Fruit fly (Drosophila melanogaster) whole organism, embryonic: ENCODE measurements around the gene ec.

Experiments used
- Adf1 ChIP-seq: fragments of 200-800 bp; sonication (Bioruptor generic); IDR thresholded peaks from 2 replicates; pipeline ENCODE4 v1.3.6; 2022; ENCODE audit warnings: missing biosample characterization, missing genetic modification characterization
- Awh ChIP-seq: fragments of 200-800 bp; sonication (Bioruptor generic); IDR thresholded peaks from 2 replicates; pipeline ENCODE4, ENCODE4 v1.3.6; 2022; ENCODE audit warnings: missing biosample characterization, missing genetic modification characterization
- Blimp-1 ChIP-seq: fragments of 200-800 bp; sonication (Bioruptor generic); optimal IDR thresholded peaks from 3 replicates; lab custom pipeline; 2018; ENCODE audit warnings: missing biosample characterization, missing genetic modification characterization, mild to moderate bottlenecking, moderate library complexity, missing genetic modification reagents
- BtbVII ChIP-seq: fragments of 200-800 bp; sonication (Bioruptor generic); optimal IDR thresholded peaks from 3 replicates; lab custom pipeline; 2017; ENCODE audit warnings: missing biosample characterization, mild to moderate bottlenecking, missing genetic modification characterization
- CG10366 ChIP-seq: fragments of 200-800 bp; sonication (Bioruptor generic); IDR thresholded peaks from 2 replicates; pipeline ENCODE4 v1.3.6; 2022; ENCODE audit warnings: missing biosample characterization, missing genetic modification characterization
- CG10543 ChIP-seq: fragments of 200-800 bp; sonication (Bioruptor generic); optimal IDR thresholded peaks from 3 replicates; lab custom pipeline; 2017; ENCODE audit warnings: missing biosample characterization, mild to moderate bottlenecking, missing genetic modification characterization, moderate library complexity
- CG11696 ChIP-seq: fragments of 200-800 bp; sonication (Bioruptor generic); IDR thresholded peaks from 2 replicates; pipeline ENCODE4 v1.3.6; 2022; ENCODE audit warnings: missing biosample characterization, missing genetic modification characterization
- CG13287 ChIP-seq: fragments of 200-800 bp; sonication (Bioruptor generic); IDR thresholded peaks from 2 replicates; pipeline ENCODE4 v1.3.6; 2022; ENCODE audit warnings: missing biosample characterization, missing genetic modification characterization; ENCODE audit not compliant: partially characterized antibody
- CG1603 ChIP-seq: fragments of 200-800 bp; sonication (Bioruptor generic); optimal IDR thresholded peaks from 2 replicates; lab custom pipeline; 2019; ENCODE audit warnings: missing biosample characterization, mild to moderate bottlenecking, missing genetic modification characterization, moderate library complexity
- CG17328 ChIP-seq: fragments of 200-800 bp; sonication (Bioruptor generic); IDR thresholded peaks from 2 replicates; pipeline ENCODE4 v1.3.6; 2022; ENCODE audit warnings: missing biosample characterization, missing genetic modification characterization
- CG18764 ChIP-seq: fragments of 200-800 bp; sonication (Bioruptor generic); optimal IDR thresholded peaks from 3 replicates; lab custom pipeline; 2016; ENCODE audit warnings: missing biosample characterization, missing genetic modification characterization
- CG2199 ChIP-seq: fragments of 200-800 bp; sonication (Bioruptor generic); IDR thresholded peaks from 3 replicates; pipeline ENCODE4 v1.3.6; 2022; ENCODE audit warnings: missing biosample characterization, missing genetic modification characterization
- CG3163 ChIP-seq: fragments of 200-800 bp; sonication (Bioruptor generic); optimal IDR thresholded peaks from 3 replicates; lab custom pipeline; 2016; ENCODE audit warnings: missing biosample characterization, missing genetic modification characterization
- CG32772 ChIP-seq: fragments of 200-800 bp; sonication (Bioruptor generic); IDR thresholded peaks from 2 replicates; pipeline ENCODE4 v1.3.6; 2022; ENCODE audit warnings: missing biosample characterization, missing genetic modification characterization
- CG34376 ChIP-seq: fragments of 200-800 bp; sonication (Bioruptor generic); optimal IDR thresholded peaks from 2 replicates; lab custom pipeline; 2018; ENCODE audit warnings: missing biosample characterization, mild to moderate bottlenecking, missing genetic modification characterization
- CG6175 ChIP-seq: fragments of 200-800 bp; sonication (Bioruptor generic); IDR thresholded peaks from 3 replicates; pipeline ENCODE4 v1.3.6; 2022; ENCODE audit warnings: missing biosample characterization, missing genetic modification characterization
- CG6254 ChIP-seq: fragments of 200-800 bp; sonication (Bioruptor generic); optimal IDR thresholded peaks from 3 replicates; lab custom pipeline; 2017; ENCODE audit warnings: mild to moderate bottlenecking, missing biosample characterization, missing genetic modification reagents, missing genetic modification characterization
- D ChIP-seq, 2 experiments: fragments of 200-800 bp in 1 of 2; fragments of >200 bp in 1 of 2; sonication (Bioruptor generic) in 1 of 2; optimal IDR thresholded peaks; 2 replicates in 1 of 2; 3 replicates in 1 of 2; lab custom pipeline; 2017; ENCODE audit warnings: mild to moderate bottlenecking in 1 of 2, missing biosample characterization in 1 of 2, missing genetic modification characterization in 1 of 2, missing genetic modification reagents in 1 of 2
- Deaf1 ChIP-seq: fragments of 200-800 bp; optimal IDR thresholded peaks from 3 replicates; lab custom pipeline; 2019; ENCODE audit warnings: missing biosample characterization, mild to moderate bottlenecking, missing genetic modification characterization, moderate library complexity
- Drgx ChIP-seq: fragments of 200-800 bp; sonication (Bioruptor generic); IDR thresholded peaks from 2 replicates; pipeline ENCODE4 v1.3.6; 2022; ENCODE audit warnings: missing biosample characterization, missing genetic modification characterization
- E2f2 ChIP-seq: fragments of 200-800 bp; sonication (Bioruptor generic); IDR thresholded peaks from 2 replicates; pipeline ENCODE4 v1.3.6; 2022; ENCODE audit warnings: missing biosample characterization, missing genetic modification characterization
- HLH3B ChIP-seq: fragments of 200-800 bp; sonication (Bioruptor generic); IDR thresholded peaks from 2 replicates; pipeline ENCODE4 v1.3.6; 2022; ENCODE audit warnings: missing biosample characterization, missing genetic modification characterization
- Hr3 ChIP-seq: fragments of 200-800 bp; sonication (Bioruptor generic); optimal IDR thresholded peaks from 3 replicates; lab custom pipeline; 2016; ENCODE audit warnings: missing biosample characterization, missing genetic modification characterization
- Lim3 ChIP-seq: fragments of 200-800 bp; sonication (Bioruptor generic); IDR thresholded peaks from 2 replicates; pipeline ENCODE4 v1.3.6; 2022; ENCODE audit warnings: missing biosample characterization, missing genetic modification characterization
- Mad ChIP-seq: fragments of 200-800 bp; sonication (Bioruptor generic); optimal IDR thresholded peaks from 2 replicates; lab custom pipeline; 2016; ENCODE audit warnings: missing biosample characterization, missing genetic modification characterization
- Med ChIP-seq: fragments of 200-800 bp; sonication (Bioruptor generic); peaks from one replicate; lab custom pipeline; 2016; ENCODE audit warnings: missing biosample characterization, missing genetic modification characterization, mild to moderate bottlenecking, inconsistent platforms, moderate library complexity
- Rfx ChIP-seq: fragments of 200-800 bp; sonication (Bioruptor generic); IDR thresholded peaks from 2 replicates; pipeline ENCODE4 v1.3.6; 2022; ENCODE audit warnings: missing biosample characterization, missing genetic modification characterization
- Trl ChIP-seq, 3 experiments: fragments of >200 bp in 2 of 3; fragments of 200-800 bp in 1 of 3; sonication (Bioruptor generic) in 1 of 3; optimal IDR thresholded peaks; 2 replicates in 1 of 3; 3 replicates in 2 of 3; lab custom pipeline; 2016 to 2017; ENCODE audit warnings: missing biosample characterization in 1 of 3, missing genetic modification characterization in 1 of 3
- Xrp1 ChIP-seq: fragments of 200-800 bp; sonication (Bioruptor generic); IDR thresholded peaks from 2 replicates; pipeline ENCODE4 v1.3.6; 2022; ENCODE audit warnings: missing biosample characterization, missing genetic modification characterization
- bowl ChIP-seq: fragments of 200-800 bp; sonication (Bioruptor generic); IDR thresholded peaks from 2 replicates; pipeline ENCODE4 v1.3.6; 2022; ENCODE audit warnings: missing biosample characterization, missing genetic modification characterization
- cato ChIP-seq: fragments of 200-800 bp; sonication (Bioruptor generic); optimal IDR thresholded peaks from 2 replicates; lab custom pipeline; 2016; ENCODE audit warnings: missing biosample characterization, missing genetic modification characterization, borderline replicate concordance
- cg ChIP-seq: fragments of 200-800 bp; sonication (Bioruptor generic); optimal IDR thresholded peaks from 3 replicates; lab custom pipeline; 2019; ENCODE audit warnings: missing biosample characterization, mild to moderate bottlenecking, missing genetic modification characterization, moderate library complexity
- chinmo ChIP-seq: fragments of 200-800 bp; sonication (Bioruptor generic); IDR thresholded peaks from 4 replicates; pipeline ENCODE4 v1.3.6; 2022; ENCODE audit warnings: missing biosample characterization, missing genetic modification characterization; ENCODE audit not compliant: partially characterized antibody
- ci ChIP-seq: fragments of 200-800 bp; sonication (Bioruptor generic); IDR thresholded peaks from 3 replicates; pipeline ENCODE4 v1.3.6; 2022; ENCODE audit warnings: missing biosample characterization, missing genetic modification characterization
- crp ChIP-seq, 2 experiments: fragments of 200-800 bp; sonication (Bioruptor generic); optimal IDR thresholded peaks; 2 replicates in 1 of 2; 3 replicates in 1 of 2; lab custom pipeline; 2017; ENCODE audit warnings: missing biosample characterization in 2 of 2, missing genetic modification characterization in 2 of 2, mild to moderate bottlenecking in 1 of 2, moderate library complexity in 1 of 2
- emc ChIP-seq: fragments of 200-800 bp; sonication (Bioruptor generic); optimal IDR thresholded peaks from 2 replicates; lab custom pipeline; 2016; ENCODE audit warnings: missing biosample characterization, missing genetic modification characterization
- jumu ChIP-seq: fragments of 200-800 bp; sonication (Bioruptor generic); optimal IDR thresholded peaks from 3 replicates; lab custom pipeline; 2016; ENCODE audit warnings: missing biosample characterization, missing genetic modification characterization
- kni ChIP-seq: fragments of 200-800 bp; sonication (Bioruptor generic); optimal IDR thresholded peaks from 3 replicates; lab custom pipeline; 2017; ENCODE audit warnings: mild to moderate bottlenecking, missing biosample characterization, missing genetic modification reagents, missing genetic modification characterization
- mirr ChIP-seq: fragments of 200-800 bp; sonication (Bioruptor generic); optimal IDR thresholded peaks from 3 replicates; lab custom pipeline; 2018; ENCODE audit warnings: missing biosample characterization, mild to moderate bottlenecking, missing genetic modification characterization
- nom ChIP-seq: fragments of 200-800 bp; sonication (Bioruptor generic); optimal IDR thresholded peaks from 2 replicates; lab custom pipeline; 2017; ENCODE audit warnings: missing biosample characterization, missing genetic modification characterization, mild to moderate bottlenecking, moderate library complexity, missing genetic modification reagents
- pros ChIP-seq: fragments of 200-800 bp; sonication (Bioruptor generic); optimal IDR thresholded peaks from 3 replicates; lab custom pipeline; 2019; ENCODE audit warnings: missing biosample characterization, mild to moderate bottlenecking, missing genetic modification characterization, moderate library complexity
- scrt ChIP-seq: fragments of 200-800 bp; sonication (Bioruptor generic); optimal IDR thresholded peaks from 2 replicates; lab custom pipeline; 2018; ENCODE audit warnings: missing biosample characterization, mild to moderate bottlenecking, missing genetic modification characterization, moderate library complexity
- sqz ChIP-seq: fragments of 200-800 bp; sonication (Bioruptor generic); optimal IDR thresholded peaks from 3 replicates; lab custom pipeline; 2018; ENCODE audit warnings: missing biosample characterization, mild to moderate bottlenecking, missing genetic modification characterization
- stwl ChIP-seq: fragments of 200-800 bp; sonication (Bioruptor generic); optimal IDR thresholded peaks from 3 replicates; lab custom pipeline; 2018; ENCODE audit warnings: missing biosample characterization, mild to moderate bottlenecking, missing genetic modification characterization, moderate library complexity
- sug ChIP-seq: fragments of 200-800 bp; optimal IDR thresholded peaks from 2 replicates; lab custom pipeline; 2019; ENCODE audit warnings: missing biosample characterization, mild to moderate bottlenecking, missing genetic modification characterization, moderate library complexity
- z ChIP-seq: fragments of 200-800 bp; sonication (Bioruptor generic); IDR thresholded peaks from 3 replicates; pipeline ENCODE4 v1.3.6; 2022; ENCODE audit warnings: missing biosample characterization, missing genetic modification characterization
- zfh2 ChIP-seq: fragments of 200-800 bp; sonication (Bioruptor generic); optimal IDR thresholded peaks from 2 replicates; lab custom pipeline; 2016; ENCODE audit warnings: missing biosample characterization, missing genetic modification characterization

Gene ec

DNA sequence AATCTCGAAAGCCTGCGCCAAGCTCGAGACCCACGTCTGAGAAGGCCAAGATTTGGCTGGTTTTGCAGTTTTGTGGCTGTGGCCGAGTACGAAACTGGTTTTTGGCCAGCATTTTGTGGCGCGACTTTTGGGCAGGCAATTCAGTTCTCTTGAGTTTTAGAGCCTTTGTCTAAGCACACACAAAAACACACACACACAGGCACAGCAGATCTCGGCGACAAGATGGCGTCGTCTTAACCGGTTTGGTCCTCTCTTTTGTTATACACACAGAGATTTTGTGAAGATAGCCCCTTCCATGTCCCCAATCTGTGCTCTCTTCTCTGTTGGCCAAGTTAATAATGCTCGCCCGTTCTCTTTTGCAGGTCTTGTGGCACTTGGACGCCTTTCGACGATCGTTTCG is 29.5 kb downstream of the ec start (continued):
- TF ChIP-seq Drgx (GFP tag; lab: Robert Waterston, UW): peak; percentile 47; the same call in 1 of the 2 replicates
- peak; percentile 38 for TF ChIP-seq mirr (GFP tag; lab: Kevin White, UChicago)
- TF ChIP-seq Med: peak; percentile 45
- TF ChIP-seq chinmo: 0 out of 4 replicates have a peak, but pooled peaks have one; percentile 77
- no peak for TF ChIP-seq sug (tag; lab: Kevin White, UChicago)
- peak; percentile 37 for TF ChIP-seq nom (GFP tag; lab: Kevin White, UChicago)
- peak; percentile 79 for TF ChIP-seq CG3163
- TF ChIP-seq CG6175: 0 out of 3 replicates have a peak, but pooled peaks have one; percentile 44
- 0 out of 3 replicates have a peak, but pooled peaks have one; percentile 46 for TF ChIP-seq ci (GFP tag; lab: Robert Waterston, UW)
- peak; percentile 60 for TF ChIP-seq cg
- TF ChIP-seq zfh2 (GFP tag; lab: Kevin White, UChicago): no peak
- 0 out of 2 replicates have a peak, but pooled peaks have one; percentile 8 for TF ChIP-seq CG13287 (GFP tag; lab: Robert Waterston, UW)
- TF ChIP-seq Rfx (GFP tag; lab: Robert Waterston, UW): 0 out of 2 replicates have a peak, but pooled peaks have one; percentile 16
- TF ChIP-seq BtbVII (GFP tag; lab: Kevin White, UChicago): no peak
- TF ChIP-seq CG17328 (GFP tag; lab: Robert Waterston, UW): no peak
- no peak for TF ChIP-seq D (optimal IDR thresholded peaks at IDR 0.05; lab: Kevin White, UChicago)
- TF ChIP-seq D (GFP tag; optimal IDR thresholded peaks at IDR 0.05; lab: Kevin White, UChicago): no peak
- peak; percentile 23; the same call in 1 of the 2 replicates for TF ChIP-seq Adf1 (GFP tag; lab: Robert Waterston, UW)
- no peak for TF ChIP-seq Xrp1
- TF ChIP-seq cato: no peak
- no peak for TF ChIP-seq scrt (GFP tag; lab: Kevin White, UChicago)
- TF ChIP-seq kni (GFP tag; lab: Kevin White, UChicago): peak; percentile 79
- TF ChIP-seq E2f2 (GFP tag; lab: Robert Waterston, UW): 0 out of 2 replicates have a peak, but pooled peaks have one; percentile 13
- peak; percentile 42; the same call in 1 of the 2 replicates for TF ChIP-seq bowl
- peak; percentile 92 for TF ChIP-seq pros (GFP tag; lab: Kevin White, UChicago)
- TF ChIP-seq CG10543: peak; percentile 20
- TF ChIP-seq CG11696 (GFP tag; lab: Robert Waterston, UW): no peak

DNA sequence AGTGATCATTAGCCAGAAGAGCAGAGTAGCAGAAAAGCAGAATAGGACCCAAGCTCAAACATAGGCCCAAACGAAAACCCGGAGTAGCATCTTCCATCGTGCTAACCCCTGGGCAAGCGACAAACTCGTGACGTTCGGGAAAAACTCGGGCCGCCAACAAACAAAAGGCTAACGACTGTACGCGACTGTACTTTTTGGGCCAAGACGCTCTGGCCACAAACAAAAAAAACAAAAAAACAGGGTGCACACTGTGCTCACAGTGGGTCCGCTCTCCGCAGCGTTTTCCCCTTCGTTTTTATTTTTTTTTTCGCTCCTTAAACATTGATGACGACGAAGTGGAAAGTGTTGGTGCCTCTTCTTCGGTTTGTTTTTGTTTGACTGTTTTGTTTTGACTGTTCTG is 31.4 kb downstream of the ec start:
- TF ChIP-seq emc (GFP tag; lab: Kevin White, UChicago): no peak
- peak; percentile 99 for TF ChIP-seq CG6254 (GFP tag; lab: Kevin White, UChicago)
- peak; percentile 77 for TF ChIP-seq sqz
- TF ChIP-seq stwl (tag; lab: Kevin White, UChicago): no peak
- 0 out of 2 replicates have a peak, but pooled peaks have one; percentile 9 for TF ChIP-seq Awh (GFP tag; lab: Robert Waterston, UW)
- no peak for TF ChIP-seq crp (GFP tag; optimal IDR thresholded peaks at IDR 0.05; lab: Kevin White, UChicago)
- no peak for TF ChIP-seq CG1603 (tag; lab: Kevin White, UChicago)
- TF ChIP-seq Blimp-1 (GFP tag; lab: Kevin White, UChicago): peak; percentile 59
- TF ChIP-seq Lim3 (GFP tag; lab: Robert Waterston, UW): no peak
- 0 out of 3 replicates have a peak, but pooled peaks have one; percentile 9 for TF ChIP-seq CG2199 (GFP tag; lab: Robert Waterston, UW)
- TF ChIP-seq kni (GFP tag; lab: Kevin White, UChicago): peak; percentile 81
- TF ChIP-seq CG10366 (GFP tag; lab: Robert Waterston, UW): peak; percentile 19; the same call in 1 of the 2 replicates
- no peak for TF ChIP-seq jumu
- TF ChIP-seq CG34376: no peak
- TF ChIP-seq Hr3 (GFP tag; lab: Kevin White, UChicago): no peak
- TF ChIP-seq z (GFP tag; lab: Robert Waterston, UW): no peak
- peak; percentile 18 for TF ChIP-seq CG18764 (GFP tag; lab: Kevin White, UChicago)
- 0 out of 2 replicates have a peak, but pooled peaks have one; percentile 15 for TF ChIP-seq CG32772
- peak in 1 of 2 experiments; percentile 1 for TF ChIP-seq Trl (optimal IDR thresholded peaks at IDR 0.05; lab: Kevin White, UChicago)
- no peak for TF ChIP-seq Trl (GFP tag; optimal IDR thresholded peaks at IDR 0.05; lab: Kevin White, UChicago)
- peak; percentile 40 for TF ChIP-seq Deaf1 (tag; lab: Kevin White, UChicago)
- TF ChIP-seq HLH3B (GFP tag; lab: Robert Waterston, UW): peak; percentile 17; the same call in 1 of the 2 replicates
- TF ChIP-seq pros (GFP tag; lab: Kevin White, UChicago): peak; percentile 90
- TF ChIP-seq Mad (GFP tag; lab: Kevin White, UChicago): no peak
